Fruit fly (Drosophila melanogaster) whole organism, adult: Measurements from ENCODE around the gene Nmd3.

Source experiments
- CG11617 ChIP-seq: fragments of 200-800 bp; sonication (Bioruptor generic); optimal IDR thresholded peaks from 2 replicates; lab custom pipeline; 2017; ENCODE audit warnings: mild to moderate bottlenecking, missing biosample characterization, missing genetic modification reagents, missing genetic modification characterization
- CG12768 ChIP-seq: fragments of 200-800 bp; sonication (Bioruptor generic); optimal IDR thresholded peaks from 2 replicates; lab custom pipeline; 2017; ENCODE audit warnings: missing biosample characterization, missing genetic modification characterization, mild to moderate bottlenecking, moderate library complexity, missing genetic modification reagents
- CG14711 ChIP-seq: fragments of 200-800 bp; sonication (Bioruptor generic); optimal IDR thresholded peaks from 2 replicates; lab custom pipeline; 2018; ENCODE audit warnings: missing biosample characterization, mild to moderate bottlenecking, missing genetic modification characterization, moderate library complexity
- CG1620 ChIP-seq: fragments of 200-800 bp; sonication (Bioruptor generic); optimal IDR thresholded peaks from 2 replicates; lab custom pipeline; 2016; ENCODE audit warnings: missing biosample characterization, missing genetic modification characterization
- CG7045 ChIP-seq: fragments of 200-800 bp; sonication (Bioruptor generic); optimal IDR thresholded peaks from 2 replicates; lab custom pipeline; 2017; ENCODE audit warnings: missing biosample characterization, mild to moderate bottlenecking, missing genetic modification characterization
- CG7101 ChIP-seq: fragments of 200-800 bp; sonication (Bioruptor generic); optimal IDR thresholded peaks from 2 replicates; lab custom pipeline; 2018; ENCODE audit warnings: missing biosample characterization, mild to moderate bottlenecking, missing genetic modification characterization, moderate library complexity
- Mnt ChIP-seq: fragments of 200-800 bp; sonication (Bioruptor generic); optimal IDR thresholded peaks from 2 replicates; lab custom pipeline; 2016; ENCODE audit warnings: missing biosample characterization, mild to moderate bottlenecking, missing genetic modification characterization
- cic ChIP-seq: fragments of 200-800 bp; sonication (Bioruptor generic); optimal IDR thresholded peaks from 2 replicates; lab custom pipeline; 2017; ENCODE audit warnings: missing biosample characterization, mild to moderate bottlenecking, missing genetic modification characterization, moderate library complexity
- kay ChIP-seq: fragments of 200-800 bp; sonication (Bioruptor generic); peaks from one replicate; lab custom pipeline; 2016; ENCODE audit warnings: missing biosample characterization, missing genetic modification characterization, borderline replicate concordance

DNA sequence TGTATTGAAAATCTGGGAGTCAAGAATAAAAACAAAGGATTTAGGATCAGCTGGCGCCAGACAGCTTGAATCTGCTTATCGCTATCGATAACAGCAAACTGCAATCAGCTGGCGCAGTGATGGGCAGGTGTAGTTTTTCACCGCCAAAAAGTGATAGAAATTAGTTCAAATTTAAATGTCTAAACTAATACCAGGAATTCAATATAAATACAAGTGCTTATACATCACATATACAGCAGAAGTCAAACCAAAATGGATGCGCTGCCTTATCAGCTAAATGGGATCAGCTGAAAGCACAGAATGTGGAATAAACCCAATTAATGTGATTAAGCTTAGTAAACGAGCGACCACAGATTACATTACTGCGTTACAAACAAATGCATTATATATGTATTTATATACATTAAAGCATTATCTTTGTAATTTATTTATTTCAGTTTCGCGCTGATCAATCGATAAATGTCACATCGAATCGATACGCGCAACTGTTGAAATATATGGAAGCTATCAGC, 3.7 kb downstream of the Nmd3 start, which contains the start of gene pn:
- no peak for TF ChIP-seq CG14711 (tag; lab: Kevin White, UChicago)
- TF ChIP-seq CG7101 (tag; lab: Kevin White, UChicago), result no peak
- TF ChIP-seq Mnt (GFP tag; lab: Kevin White, UChicago), result peak; percentile 33
- no peak for TF ChIP-seq kay (GFP tag; lab: Kevin White, UChicago)
- no peak for TF ChIP-seq CG1620 (GFP tag; lab: Kevin White, UChicago)
- no peak for TF ChIP-seq CG12768 (GFP tag; lab: Kevin White, UChicago)
- peak; percentile 14 for TF ChIP-seq cic (GFP tag; lab: Kevin White, UChicago)
- no peak for TF ChIP-seq CG7045 (GFP tag; lab: Kevin White, UChicago)
- peak; percentile 41 for TF ChIP-seq CG11617 (GFP tag; lab: Kevin White, UChicago)
